Fruit fly (Drosophila melanogaster) whole organism: ENCODE data around the gene ebo.

ENCODE experiments used
- CG8478 ChIP-seq: fragments of >200 bp; optimal IDR thresholded peaks from 2 replicates; lab custom pipeline; 2018; ENCODE audit warnings: inconsistent platforms
- Dll ChIP-seq: fragments of >200 bp; optimal IDR thresholded peaks from 2 replicates; lab custom pipeline; 2017
- EcR ChIP-seq, 2 experiments: fragments of >200 bp; optimal IDR thresholded peaks; 2 replicates each; lab custom pipeline; 2017; ENCODE audit warnings: missing biosample characterization in 2 of 2, missing genetic modification characterization in 2 of 2, missing genetic modification reagents in 2 of 2
- pan ChIP-seq: fragments of >200 bp; optimal IDR thresholded peaks from 2 replicates; lab custom pipeline; 2017
- psq ChIP-seq: fragments of >200 bp; optimal IDR thresholded peaks from 2 replicates; lab custom pipeline; 2017
- usp ChIP-seq: fragments of >200 bp; optimal IDR thresholded peaks from 2 replicates; lab custom pipeline; 2017; ENCODE audit warnings: missing biosample characterization, missing genetic modification characterization, mixed read lengths

The ebo gene

DNA sequence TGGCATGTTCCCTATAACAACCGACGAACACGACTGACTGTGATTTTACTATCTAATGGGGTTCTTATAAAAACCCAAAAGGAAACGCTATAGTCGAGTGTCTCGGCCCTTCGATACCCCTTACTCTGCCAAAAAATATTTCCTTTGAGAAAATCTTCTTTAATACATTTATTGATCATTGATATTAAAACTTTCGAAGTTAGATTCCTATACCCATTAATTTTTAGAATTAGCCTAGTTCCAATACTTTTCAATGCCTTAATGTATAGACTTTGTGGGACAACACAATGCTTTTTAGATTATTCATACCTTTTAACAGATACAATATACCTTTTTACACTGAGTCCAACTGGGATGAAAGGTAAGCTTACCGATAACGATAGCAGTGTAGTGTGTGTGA, 39.0 kb downstream of the ebo start, which contains the start of gene Pgcl:
Pgcl (minus strand) TSS at position 45 of the 400 bp plus-strand sequence.
- TF ChIP-seq pan (lab: Kevin White, UChicago) = no peak
- TF ChIP-seq EcR (GFP tag; optimal IDR thresholded peaks at IDR 0.05; lab: Kevin White, UChicago) = no peak
- TF ChIP-seq CG8478 (lab: Kevin White, UChicago) = no peak
- no peak for TF ChIP-seq psq (lab: Kevin White, UChicago)
- no peak for TF ChIP-seq usp
- TF ChIP-seq Dll (lab: Kevin White, UChicago) = no peak

DNA sequence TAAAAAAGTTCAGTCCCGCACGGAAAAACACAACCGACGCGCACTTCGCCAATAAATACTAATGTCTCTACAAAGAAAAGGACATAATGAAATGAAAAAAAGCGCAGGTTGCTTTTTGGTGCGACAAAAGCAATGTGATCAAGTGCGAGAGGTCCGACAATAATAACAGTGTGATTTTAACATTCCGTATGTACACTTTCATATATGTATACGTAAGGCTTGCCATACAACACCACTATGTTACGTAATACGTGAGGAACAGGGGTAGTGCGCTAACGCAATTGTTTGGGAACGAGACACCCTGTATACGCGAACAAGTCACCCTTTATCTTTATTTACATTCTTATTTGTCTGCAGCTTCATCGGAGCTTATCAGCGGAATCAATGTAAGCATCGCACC, 48.2 kb downstream of the ebo start:
- no peak for TF ChIP-seq EcR (GFP tag; optimal IDR thresholded peaks at IDR 0.05; lab: Kevin White, UChicago)
- TF ChIP-seq CG8478 (lab: Kevin White, UChicago) = no peak
- TF ChIP-seq Dll (lab: Kevin White, UChicago) = no peak
- no peak for TF ChIP-seq usp
- TF ChIP-seq pan (lab: Kevin White, UChicago) = no peak
- TF ChIP-seq psq (lab: Kevin White, UChicago) = no peak

DNA sequence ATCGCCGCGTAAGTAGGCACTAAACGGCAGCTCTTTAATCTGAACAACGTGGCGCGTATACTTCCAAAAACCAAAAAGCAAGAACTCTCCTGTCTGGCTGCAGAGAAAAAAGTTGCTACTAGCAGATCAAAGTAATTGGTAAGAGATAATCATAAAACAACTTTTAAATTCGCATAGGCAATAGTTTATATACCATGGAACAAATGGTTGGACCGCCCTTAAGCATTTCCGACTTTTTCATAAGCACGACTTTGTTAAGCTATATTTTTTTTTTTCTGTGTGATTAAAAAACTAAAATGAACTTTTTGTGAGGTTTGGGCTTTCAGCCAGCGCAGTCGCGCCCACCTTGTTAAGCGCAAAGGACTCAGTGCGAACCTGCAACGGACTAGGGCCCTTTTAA, 50.9 kb downstream of the ebo start:
- TF ChIP-seq psq (lab: Kevin White, UChicago) = no peak

DNA sequence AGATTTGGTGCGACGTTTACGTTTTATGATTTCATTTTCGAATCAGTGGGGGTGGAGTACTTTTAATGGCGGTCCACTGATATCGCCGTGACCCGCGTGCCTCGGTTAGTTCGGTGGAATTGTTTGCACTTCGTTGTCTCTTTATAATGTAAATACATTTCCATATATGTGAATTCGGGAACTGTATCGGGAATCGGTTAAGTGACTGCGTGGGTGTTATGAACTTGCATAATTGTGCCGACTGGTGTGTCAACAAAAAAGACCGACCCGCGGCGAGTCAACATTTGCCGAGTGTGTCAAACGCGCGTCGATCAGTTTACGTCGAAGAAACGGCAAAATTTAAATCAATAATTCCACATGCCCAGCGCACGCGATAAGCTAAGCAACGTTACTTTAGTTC, 53.0 kb downstream of the ebo start:
- no peak for TF ChIP-seq pan (lab: Kevin White, UChicago)
- TF ChIP-seq Dll (lab: Kevin White, UChicago) = no peak
- no peak for TF ChIP-seq CG8478 (lab: Kevin White, UChicago)
- TF ChIP-seq EcR (GFP tag; optimal IDR thresholded peaks at IDR 0.05; lab: Kevin White, UChicago) = no peak
